Worm (Caenorhabditis elegans): ENCODE measurements around the gene K06B9.6.

ce11 chrIV:4173789-4174188, 22.8 kb downstream of the K06B9.6 start, which contains the start of gene rnp-3:
- TF ChIP-seq lir-3 (tag; optimal IDR thresholded peaks at IDR 0.05; ENCODE audit: poor library complexity): no peak
- no peak for TF ChIP-seq rnt-1 (tag; optimal IDR thresholded peaks at IDR 0.05)
- no peak for TF ChIP-seq ceh-82 (tag; optimal IDR thresholded peaks at IDR 0.05)
- TF ChIP-seq fos-1 (tag; optimal IDR thresholded peaks at IDR 0.05): no peak
- TF ChIP-seq lsy-2 (tag; optimal IDR thresholded peaks at IDR 0.05): no peak
- no peak for TF ChIP-seq blmp-1 (tag; optimal IDR thresholded peaks at IDR 0.05)

Data from whole organism, L1 larva.